Fruit fly (Drosophila melanogaster): ENCODE measurements around the gene CG15803.

DNA sequence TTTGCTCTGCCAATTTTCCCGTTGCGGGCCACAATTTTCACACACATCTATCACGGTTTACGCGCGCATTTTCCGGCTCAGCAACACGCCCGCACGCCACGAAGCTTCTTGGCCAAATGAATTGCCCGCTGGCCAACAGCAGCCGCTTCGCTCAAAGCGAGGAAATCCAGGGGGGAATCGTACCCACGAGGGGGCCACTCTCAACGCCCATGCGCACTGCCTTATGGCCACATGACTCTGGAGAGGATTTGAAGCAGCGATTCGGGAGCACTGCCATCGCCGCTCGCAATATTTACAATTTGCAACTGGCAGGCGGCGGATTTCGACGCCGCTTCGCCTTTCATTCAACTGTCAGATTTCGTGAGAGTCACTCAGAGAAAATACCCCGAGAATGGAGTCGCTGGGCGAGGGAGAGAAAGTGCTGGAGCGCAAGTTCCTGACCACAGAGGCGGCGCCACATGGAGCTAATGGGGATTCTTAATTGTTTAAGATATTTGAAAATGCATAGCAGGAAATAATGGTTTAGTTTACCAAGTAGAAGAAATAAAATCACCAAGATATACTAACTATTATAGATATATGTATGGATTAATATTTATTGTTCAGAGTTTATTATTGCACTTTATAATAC, at the start of gene CG15803:
- no peak for TF ChIP-seq CG5204 (GFP tag; optimal IDR thresholded peaks at IDR 0.05)
- no peak for TF ChIP-seq CG11617 (GFP tag; optimal IDR thresholded peaks at IDR 0.05)
- no peak for TF ChIP-seq CG7101 (tag; optimal IDR thresholded peaks at IDR 0.05)
- TF ChIP-seq cic (GFP tag; optimal IDR thresholded peaks at IDR 0.05) = no peak
- TF ChIP-seq Hr96 (GFP tag; optimal IDR thresholded peaks at IDR 0.05) = no peak
- TF ChIP-seq tj (GFP tag; optimal IDR thresholded peaks at IDR 0.05) = no peak
- TF ChIP-seq toe (GFP tag; optimal IDR thresholded peaks at IDR 0.05) = no peak
- TF ChIP-seq CG12768 (GFP tag; optimal IDR thresholded peaks at IDR 0.05) = no peak
- no peak for TF ChIP-seq Crg-1 (GFP tag; optimal IDR thresholded peaks at IDR 0.05)
- no peak for TF ChIP-seq ovo (GFP tag; optimal IDR thresholded peaks at IDR 0.05)
- TF ChIP-seq CG7045 (GFP tag; optimal IDR thresholded peaks at IDR 0.05) = peak; percentile 28
- no peak for TF ChIP-seq CG1620 (GFP tag; optimal IDR thresholded peaks at IDR 0.05)
- TF ChIP-seq kay (GFP tag; ENCODE audit: borderline replicate concordance) = no peak
- TF ChIP-seq CG33017 (tag; optimal IDR thresholded peaks at IDR 0.05) = no peak

All from whole organism, adult.